Worm (Caenorhabditis elegans) whole organism, young adult: ENCODE measurements around the gene F47E1.20.

Experiments used
- B0261.1 ChIP-seq: sonication (generic microtip); optimal IDR thresholded peaks from 2 replicates; lab custom pipeline; 2016; ENCODE audit warnings: mild to moderate bottlenecking, missing genetic modification characterization, moderate library complexity, missing compliant biosample characterization
- B0336.3 ChIP-seq: fragments of 200-800 bp; sonication (Bioruptor generic); IDR thresholded peaks from 2 replicates; pipeline ENCODE4 v1.3.6; 2022; ENCODE audit warnings: missing genetic modification characterization, missing compliant biosample characterization
- F33H1.4 ChIP-seq: fragments of 200-800 bp; sonication (Bioruptor generic); IDR thresholded peaks from 2 replicates; pipeline ENCODE4 v1.3.6; 2022; ENCODE audit warnings: missing genetic modification reagents, missing genetic modification characterization, missing compliant biosample characterization
- F37B4.10 ChIP-seq: fragments of 200-800 bp; sonication (Bioruptor generic); IDR thresholded peaks from 2 replicates; pipeline ENCODE4 v1.3.6; 2022; ENCODE audit warnings: missing genetic modification characterization, missing compliant biosample characterization
- F57A8.1 ChIP-seq: fragments of 200-800 bp; sonication (Bioruptor generic); optimal IDR thresholded peaks from 2 replicates; lab custom pipeline; 2018; ENCODE audit warnings: mild to moderate bottlenecking, missing genetic modification characterization, moderate library complexity, missing compliant biosample characterization
- K11D2.4 ChIP-seq: fragments of 200-800 bp; sonication (Bioruptor generic); IDR thresholded peaks from 2 replicates; pipeline ENCODE4 v1.3.6; 2022; ENCODE audit warnings: missing genetic modification reagents, missing genetic modification characterization, missing compliant biosample characterization
- Y53F4B.3 ChIP-seq: fragments of 200-800 bp; sonication (Bioruptor generic); IDR thresholded peaks from 2 replicates; pipeline ENCODE4 v1.3.6; 2022; ENCODE audit warnings: missing genetic modification reagents, missing genetic modification characterization, missing compliant biosample characterization
- Y53G8AR.9 ChIP-seq: fragments of 200-800 bp; sonication (Bioruptor generic); conservative IDR thresholded peaks from 2 replicates; pipeline ENCODE4 v1.3.6; 2022; ENCODE audit warnings: missing genetic modification reagents, missing genetic modification characterization, missing compliant biosample characterization
- Y56A3A.18 ChIP-seq: fragments of 200-800 bp; sonication (Bioruptor generic); IDR thresholded peaks from 2 replicates; pipeline ENCODE4 v1.3.6; 2022; ENCODE audit warnings: missing genetic modification reagents, missing genetic modification characterization, missing compliant biosample characterization
- Y67H2A.10 ChIP-seq: fragments of 200-800 bp; sonication (Bioruptor generic); conservative IDR thresholded peaks from 2 replicates; pipeline ENCODE4 v1.3.6; 2022; ENCODE audit warnings: missing genetic modification reagents, missing genetic modification characterization, missing compliant biosample characterization
- ZK185.1 ChIP-seq: sonication (generic microtip); optimal IDR thresholded peaks from 2 replicates; lab custom pipeline; 2016; ENCODE audit warnings: mild to moderate bottlenecking, missing genetic modification characterization, missing compliant biosample characterization; ENCODE audit not compliant: poor library complexity, severe bottlenecking
- ama-1 ChIP-seq, 3 experiments: fragments of 150-350 bp in 1 of 3; sonication (generic microtip) in 2 of 3; optimal IDR thresholded peaks; 2 replicates each; lab custom pipeline; 2014 to 2018; ENCODE audit warnings: missing biosample characterization in 2 of 3, missing genetic modification characterization in 2 of 3, missing genetic modification reagents in 2 of 3
- aptf-2 ChIP-seq: fragments of 200-800 bp; sonication (Bioruptor generic); conservative IDR thresholded peaks from 2 replicates; pipeline ENCODE4 v1.3.6; 2022; ENCODE audit warnings: missing genetic modification reagents, missing genetic modification characterization, missing compliant biosample characterization
- attf-5 ChIP-seq: fragments of 200-800 bp; sonication (Bioruptor generic); optimal IDR thresholded peaks from 2 replicates; lab custom pipeline; 2018; ENCODE audit warnings: mild to moderate bottlenecking, missing genetic modification characterization, missing compliant biosample characterization
- ceh-58 ChIP-seq: fragments of 200-800 bp; sonication (Bioruptor generic); IDR thresholded peaks from 2 replicates; pipeline ENCODE4 v1.3.6; 2022; ENCODE audit warnings: missing genetic modification characterization, missing compliant biosample characterization
- ceh-91 ChIP-seq: fragments of 200-800 bp; sonication (Bioruptor generic); IDR thresholded peaks from 2 replicates; pipeline ENCODE4 v1.3.6; 2022; ENCODE audit warnings: missing genetic modification reagents, missing genetic modification characterization, missing compliant biosample characterization
- dox-1 ChIP-seq: fragments of 200-800 bp; sonication (Bioruptor generic); IDR thresholded peaks from 2 replicates; pipeline ENCODE4 v1.3.6; 2022; ENCODE audit warnings: missing genetic modification reagents, missing genetic modification characterization, missing compliant biosample characterization
- egl-18 ChIP-seq: fragments of 200-800 bp; sonication (Bioruptor generic); IDR thresholded peaks from 2 replicates; pipeline ENCODE4 v1.3.6; 2022; ENCODE audit warnings: missing genetic modification reagents, missing genetic modification characterization, missing compliant biosample characterization
- egl-44 ChIP-seq: fragments of 200-800 bp; sonication (Bioruptor generic); IDR thresholded peaks from 2 replicates; pipeline ENCODE4 v1.3.6; 2022; ENCODE audit warnings: missing genetic modification reagents, missing genetic modification characterization, missing compliant biosample characterization
- ekl-4 ChIP-seq: fragments of 200-800 bp; sonication (Bioruptor generic); IDR thresholded peaks from 2 replicates; pipeline ENCODE4 v1.3.6; 2022; ENCODE audit warnings: missing genetic modification reagents, missing genetic modification characterization, missing compliant biosample characterization
- fkh-3 ChIP-seq: sonication (generic microtip); optimal IDR thresholded peaks from 2 replicates; lab custom pipeline; 2016; ENCODE audit warnings: mild to moderate bottlenecking, missing genetic modification characterization, missing compliant biosample characterization
- him-1 ChIP-seq: sonication (generic microtip); optimal IDR thresholded peaks from 2 replicates; lab custom pipeline; 2016; ENCODE audit warnings: missing genotype, missing genetic modification reagents, missing genetic modification characterization, missing compliant biosample characterization
- hlh-26 ChIP-seq: fragments of 200-800 bp; sonication (Bioruptor generic); conservative IDR thresholded peaks from 2 replicates; pipeline ENCODE4 v1.3.6; 2022; ENCODE audit warnings: missing genetic modification reagents, missing genetic modification characterization, missing compliant biosample characterization
- hmg-1.2 ChIP-seq: fragments of 200-800 bp; sonication (Bioruptor generic); IDR thresholded peaks from 2 replicates; pipeline ENCODE4 v1.3.6; 2022; ENCODE audit warnings: missing genetic modification reagents, missing genetic modification characterization, missing compliant biosample characterization
- hsf-1 ChIP-seq: fragments of 200-800 bp; sonication (Bioruptor generic); IDR thresholded peaks from 2 replicates; pipeline ENCODE4 v1.3.6; 2022; ENCODE audit warnings: missing genetic modification reagents, missing genetic modification characterization, missing compliant biosample characterization
- let-607 ChIP-seq, 2 experiments: fragments of 200-800 bp in 1 of 2; sonication (Bioruptor generic) in 1 of 2; sonication (generic microtip) in 1 of 2; optimal IDR thresholded peaks; 2 replicates each; lab custom pipeline; 2016 to 2018; ENCODE audit warnings: mild to moderate bottlenecking in 2 of 2, missing compliant biosample characterization in 2 of 2, missing genetic modification characterization in 2 of 2, moderate library complexity in 2 of 2, missing genotype in 1 of 2
- lin-26 ChIP-seq: fragments of 200-800 bp; sonication (Bioruptor generic); IDR thresholded peaks from 2 replicates; pipeline ENCODE4 v1.3.6; 2022; ENCODE audit warnings: missing genetic modification reagents, missing genetic modification characterization, missing compliant biosample characterization
- lin-40 ChIP-seq: sonication (generic microtip); optimal IDR thresholded peaks from 2 replicates; lab custom pipeline; 2016; ENCODE audit warnings: missing genetic modification characterization, mild to moderate bottlenecking, missing compliant biosample characterization, missing genotype, missing genetic modification reagents
- nhr-179 ChIP-seq: sonication (generic microtip); optimal IDR thresholded peaks from 2 replicates; lab custom pipeline; 2016; ENCODE audit warnings: mild to moderate bottlenecking, missing genetic modification characterization, missing compliant biosample characterization
- nhr-80 ChIP-seq: sonication (generic microtip); optimal IDR thresholded peaks from 2 replicates; lab custom pipeline; 2016; ENCODE audit warnings: missing genetic modification characterization, missing compliant biosample characterization
- repo-1 ChIP-seq: sonication (generic microtip); optimal IDR thresholded peaks from 2 replicates; lab custom pipeline; 2017; ENCODE audit warnings: mild to moderate bottlenecking, missing genetic modification characterization, missing compliant biosample characterization
- rpc-1 ChIP-seq, 2 experiments: fragments of 150-350 bp in 1 of 2; sonication (generic microtip) in 1 of 2; optimal IDR thresholded peaks; 2 replicates each; lab custom pipeline; 2014 to 2018; ENCODE audit warnings: missing biosample characterization in 1 of 2, missing genetic modification characterization in 1 of 2, missing genetic modification reagents in 1 of 2, missing genotype in 1 of 2
- sea-2 ChIP-seq: fragments of 200-800 bp; sonication (Bioruptor generic); IDR thresholded peaks from 2 replicates; pipeline ENCODE4 v1.3.6; 2022; ENCODE audit warnings: missing genetic modification characterization, missing compliant biosample characterization
- sptf-2 ChIP-seq: fragments of 200-800 bp; sonication (Bioruptor generic); optimal IDR thresholded peaks from 2 replicates; lab custom pipeline; 2018; ENCODE audit warnings: mild to moderate bottlenecking, missing genetic modification characterization, missing compliant biosample characterization
- tbp1 ChIP-seq: fragments of 200-800 bp; sonication (Bioruptor generic); optimal IDR thresholded peaks from 2 replicates; lab custom pipeline; 2018; ENCODE audit warnings: mild to moderate bottlenecking, missing genetic modification characterization, missing compliant biosample characterization
- unc-130 ChIP-seq: sonication (generic microtip); optimal IDR thresholded peaks from 2 replicates; lab custom pipeline; 2016; ENCODE audit warnings: missing genetic modification reagents, missing genetic modification characterization, missing compliant biosample characterization
- zfh-2 ChIP-seq: fragments of 200-800 bp; sonication (Bioruptor generic); conservative IDR thresholded peaks from 2 replicates; pipeline ENCODE4 v1.3.6; 2022; ENCODE audit warnings: missing genetic modification reagents, missing genetic modification characterization, missing compliant biosample characterization
- zim-3 ChIP-seq: sonication (generic microtip); optimal IDR thresholded peaks from 2 replicates; lab custom pipeline; 2017; ENCODE audit warnings: mild to moderate bottlenecking, missing genetic modification characterization, moderate library complexity, missing compliant biosample characterization

The F47E1.20 gene

DNA sequence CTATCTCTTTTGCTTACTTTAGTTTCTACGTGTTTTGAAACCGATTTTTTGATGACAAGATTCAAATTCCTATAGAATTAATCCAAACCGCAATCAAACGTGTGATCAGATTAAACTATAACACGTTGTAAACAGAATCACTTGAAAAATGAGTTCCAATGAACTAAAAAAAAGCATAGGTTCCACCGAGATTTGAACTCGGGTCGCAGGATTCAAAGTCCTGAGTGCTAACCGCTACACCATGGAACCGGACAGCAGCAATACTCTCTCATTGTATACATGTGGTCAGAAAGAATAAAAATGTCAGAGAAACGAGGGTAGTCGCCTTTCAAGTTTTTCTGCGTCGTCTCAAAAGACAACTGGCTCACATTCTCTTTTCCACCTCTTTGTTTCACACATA is 42.6 kb downstream of the F47E1.20 start (continued):
- TF ChIP-seq lin-40 (tag; lab: Kevin White, UChicago) (peak; percentile 60), ceh-58 (no peak), rpc-1 (optimal IDR thresholded peaks at IDR 0.05; lab: Kevin White, UChicago) (peak; percentile 98), rpc-1 (tag; optimal IDR thresholded peaks at IDR 0.05; lab: Kevin White, UChicago) (peak; percentile 94), Y67H2A.10 (no peak), egl-18 (GFP tag; lab: Robert Waterston, UW) (no peak), tbp1 (peak; percentile 92), ekl-4 (peak; percentile 73), him-1 (tag; lab: Kevin White, UChicago) (peak; percentile 5), hsf-1 (no peak), attf-5 (peak; percentile 42), repo-1 (tag; lab: Kevin White, UChicago) (peak; percentile 59), B0336.3 (GFP tag; lab: Robert Waterston, UW) (peak; percentile 23; the same call in 1 of the 2 replicates), let-607 (tag; optimal IDR thresholded peaks at IDR 0.05; lab: Kevin White, UChicago) (peak; percentile 34 to 71), hmg-1.2 (GFP tag; lab: Robert Waterston, UW) (peak; percentile 75), B0261.1 (tag; lab: Kevin White, UChicago) (peak; percentile 84)

DNA sequence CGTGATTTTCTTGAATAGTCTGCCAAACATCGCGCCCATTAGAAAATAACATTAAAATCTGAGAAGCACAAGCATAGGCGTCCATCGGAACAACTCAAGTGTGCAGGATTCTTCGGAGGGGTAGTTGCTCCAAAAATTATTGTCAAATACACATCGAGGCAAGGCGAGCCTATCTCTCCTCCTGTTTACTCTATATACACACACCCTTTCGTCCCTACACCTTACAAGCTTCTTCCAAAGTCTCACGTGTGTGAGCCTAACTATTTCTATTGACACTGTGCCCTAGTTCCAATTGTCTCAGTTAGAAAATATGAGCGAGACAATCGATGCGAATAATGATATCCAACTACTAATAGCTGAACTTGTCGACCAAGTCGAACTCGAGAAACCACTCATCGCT is 43.1 kb downstream of the F47E1.20 start:
- no peak for TF ChIP-seq F37B4.10 (GFP tag; lab: Robert Waterston, UW)
- TF ChIP-seq sea-2, result no peak
- no peak for TF ChIP-seq ceh-91 (GFP tag; lab: Robert Waterston, UW)
- no peak for TF ChIP-seq Y53G8AR.9 (GFP tag; lab: Robert Waterston, UW)
- TF ChIP-seq unc-130 (GFP tag; lab: Kevin White, UChicago), result no peak
- no peak for TF ChIP-seq sptf-2
- TF ChIP-seq ama-1 (optimal IDR thresholded peaks at IDR 0.05; lab: Kevin White, UChicago), result no peak
- TF ChIP-seq ama-1 (GFP tag; optimal IDR thresholded peaks at IDR 0.05; lab: Kevin White, UChicago), result no peak
- no peak for TF ChIP-seq hlh-26 (GFP tag; lab: Robert Waterston, UW)
- TF ChIP-seq let-607 (tag; optimal IDR thresholded peaks at IDR 0.05; lab: Kevin White, UChicago), result no peak
- TF ChIP-seq Y53F4B.3 (GFP tag; lab: Robert Waterston, UW), result no peak
- no peak for TF ChIP-seq Y56A3A.18 (GFP tag; lab: Robert Waterston, UW)
- no peak for TF ChIP-seq zim-3
- no peak for TF ChIP-seq tbp1
- TF ChIP-seq F33H1.4 (GFP tag; lab: Robert Waterston, UW), result no peak

DNA sequence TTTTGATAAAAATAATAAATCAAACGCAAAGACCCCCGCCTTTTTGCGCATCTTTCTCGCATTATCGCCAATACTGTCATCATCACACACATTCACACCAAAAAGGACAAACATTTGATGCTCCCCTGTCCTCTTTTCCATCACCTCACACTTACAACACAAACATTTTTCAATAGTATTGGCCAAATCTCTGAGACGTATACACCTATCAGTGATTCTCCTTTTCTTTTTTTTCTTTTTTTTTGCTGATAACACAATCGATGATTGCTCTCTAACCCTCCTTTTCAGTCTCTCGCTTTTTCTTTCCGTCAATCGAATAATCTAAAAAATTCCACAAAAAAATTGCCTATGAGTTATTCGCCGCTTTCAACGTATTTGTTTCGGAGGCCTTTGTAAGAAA is 48.1 kb downstream of the F47E1.20 start:
- TF ChIP-seq ZK185.1 (no peak), nhr-80 (tag; lab: Kevin White, UChicago) (peak; percentile 89), dox-1 (GFP tag; lab: Robert Waterston, UW) (peak; percentile 48)

DNA sequence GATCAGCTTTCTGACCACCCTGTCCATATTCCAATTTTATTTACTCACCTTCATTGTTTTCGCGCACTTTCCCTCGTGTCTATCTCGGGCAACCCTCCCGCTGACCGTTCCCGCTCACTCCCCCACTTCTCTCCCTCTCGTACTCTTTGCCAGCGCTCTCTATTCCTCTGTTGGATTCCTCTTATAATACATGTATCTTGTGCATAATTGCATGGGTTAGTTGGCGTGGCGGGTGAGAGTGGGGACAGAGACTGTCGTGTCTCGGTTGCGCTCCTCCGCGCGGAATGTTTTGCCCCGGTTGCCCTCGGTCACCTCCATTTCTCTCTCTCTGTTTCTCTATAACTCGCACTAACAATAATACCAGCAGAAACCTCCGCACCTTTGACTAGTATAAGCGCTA is 53.4 kb downstream of the F47E1.20 start:
- TF ChIP-seq zim-3 (peak; percentile 34), egl-44 (GFP tag; lab: Robert Waterston, UW) (no peak), fkh-3 (tag; lab: Kevin White, UChicago) (no peak), K11D2.4 (GFP tag; lab: Robert Waterston, UW) (no peak), aptf-2 (GFP tag; lab: Robert Waterston, UW) (0 out of 2 replicates have a peak, but pooled peaks have one; percentile 25), lin-26 (GFP tag; lab: Robert Waterston, UW) (peak; percentile 49; the same call in 1 of the 2 replicates), F57A8.1 (no peak), ceh-58 (no peak), hmg-1.2 (GFP tag; lab: Robert Waterston, UW) (peak; percentile 9; the same call in 1 of the 2 replicates), dox-1 (GFP tag; lab: Robert Waterston, UW) (peak; percentile 50), nhr-179 (tag; lab: Kevin White, UChicago) (no peak), zfh-2 (GFP tag; lab: Robert Waterston, UW) (peak; percentile 85)
